Fruit fly (Drosophila melanogaster) whole organism, embryonic: ENCODE data around the gene ari-1.

Experiments used
- Ada2b ChIP-seq: fragments of 200-800 bp; sonication (Bioruptor generic); IDR thresholded peaks from 2 replicates; pipeline ENCODE4 v1.3.6; 2022; ENCODE audit warnings: missing biosample characterization, missing genetic modification characterization
- BEAF-32 ChIP-seq: fragments of 200-800 bp; sonication (Bioruptor generic); optimal IDR thresholded peaks from 3 replicates; lab custom pipeline; 2017; ENCODE audit warnings: missing biosample characterization, missing genetic modification characterization, mild to moderate bottlenecking, moderate library complexity, missing genetic modification reagents
- CG12744 ChIP-seq: fragments of 200-800 bp; sonication (Bioruptor generic); optimal IDR thresholded peaks from 2 replicates; lab custom pipeline; 2016; ENCODE audit warnings: missing biosample characterization, missing genetic modification characterization
- CG13296 ChIP-seq: fragments of 200-800 bp; sonication (Bioruptor generic); optimal IDR thresholded peaks from 3 replicates; lab custom pipeline; 2018; ENCODE audit warnings: missing biosample characterization, mild to moderate bottlenecking, missing genetic modification characterization
- CG14965 ChIP-seq: fragments of 200-800 bp; sonication (Bioruptor generic); optimal IDR thresholded peaks from 2 replicates; lab custom pipeline; 2016; ENCODE audit warnings: missing biosample characterization, missing genetic modification characterization, borderline replicate concordance
- CG15601 ChIP-seq: fragments of 200-800 bp; sonication (Bioruptor generic); optimal IDR thresholded peaks from 3 replicates; lab custom pipeline; 2019; ENCODE audit warnings: missing biosample characterization, mild to moderate bottlenecking, missing genetic modification characterization, moderate library complexity
- CG15696 ChIP-seq: fragments of 200-800 bp; sonication (Bioruptor generic); optimal IDR thresholded peaks from 2 replicates; lab custom pipeline; 2019; ENCODE audit warnings: missing biosample characterization, mild to moderate bottlenecking, missing genetic modification characterization, moderate library complexity
- CG16813 ChIP-seq: fragments of 200-800 bp; sonication (Bioruptor generic); IDR thresholded peaks from 3 replicates; pipeline ENCODE4 v1.3.6; 2022; ENCODE audit warnings: missing biosample characterization, missing genetic modification characterization; ENCODE audit not compliant: partially characterized antibody
- CG17568 ChIP-seq: fragments of 200-800 bp; sonication (Bioruptor generic); optimal IDR thresholded peaks from 2 replicates; lab custom pipeline; 2018; ENCODE audit warnings: missing biosample characterization, mild to moderate bottlenecking, missing genetic modification characterization, moderate library complexity
- CG17802 ChIP-seq: fragments of 200-800 bp; sonication (Bioruptor generic); optimal IDR thresholded peaks from 2 replicates; lab custom pipeline; 2018; ENCODE audit warnings: missing biosample characterization, mild to moderate bottlenecking, missing genetic modification characterization, moderate library complexity
- CG1832 ChIP-seq: fragments of 200-800 bp; sonication (Bioruptor generic); optimal IDR thresholded peaks from 2 replicates; lab custom pipeline; 2017; ENCODE audit warnings: missing biosample characterization, mild to moderate bottlenecking, missing genetic modification characterization, inconsistent platforms
- CG2875 ChIP-seq: fragments of 200-800 bp; sonication (Bioruptor generic); optimal IDR thresholded peaks from 2 replicates; lab custom pipeline; 2017; ENCODE audit warnings: missing biosample characterization, mild to moderate bottlenecking, missing genetic modification characterization, missing genetic modification reagents
- CG31388 ChIP-seq: fragments of 200-800 bp; sonication (Bioruptor generic); optimal IDR thresholded peaks from 2 replicates; lab custom pipeline; 2016; ENCODE audit warnings: missing biosample characterization, missing genetic modification characterization
- CG34224 ChIP-seq: fragments of 200-800 bp; sonication (Bioruptor generic); IDR thresholded peaks from 3 replicates; pipeline ENCODE4 v1.3.6; 2022; ENCODE audit warnings: missing biosample characterization, missing genetic modification characterization; ENCODE audit not compliant: partially characterized antibody
- CG3726 ChIP-seq: fragments of 200-800 bp; sonication (Bioruptor generic); IDR thresholded peaks from 3 replicates; pipeline ENCODE4, ENCODE4 v1.3.6; 2022; ENCODE audit warnings: missing biosample characterization, missing genetic modification characterization
- CG7928 ChIP-seq: fragments of 200-800 bp; sonication (Bioruptor generic); optimal IDR thresholded peaks from 2 replicates; lab custom pipeline; 2017; ENCODE audit warnings: missing biosample characterization, mild to moderate bottlenecking, missing genetic modification characterization
- CG7987 ChIP-seq: fragments of 200-800 bp; sonication (Bioruptor generic); optimal IDR thresholded peaks from 2 replicates; lab custom pipeline; 2018; ENCODE audit warnings: missing biosample characterization, mild to moderate bottlenecking, missing genetic modification characterization, moderate library complexity
- D19A ChIP-seq: fragments of 200-800 bp; optimal IDR thresholded peaks from 3 replicates; lab custom pipeline; 2019; ENCODE audit warnings: missing biosample characterization, mild to moderate bottlenecking, missing genetic modification characterization, moderate library complexity
- Dll ChIP-seq: fragments of 200-800 bp; sonication (Bioruptor generic); IDR thresholded peaks from 4 replicates; pipeline ENCODE4 v1.3.6; 2022; ENCODE audit warnings: missing biosample characterization, missing genetic modification characterization; ENCODE audit not compliant: partially characterized antibody
- Doc3 ChIP-seq: fragments of 200-800 bp; sonication (Bioruptor generic); IDR thresholded peaks from 3 replicates; pipeline ENCODE4 v1.3.6; 2022; ENCODE audit warnings: missing biosample characterization, missing genetic modification characterization; ENCODE audit not compliant: partially characterized antibody
- E2f2 ChIP-seq: fragments of 200-800 bp; sonication (Bioruptor generic); IDR thresholded peaks from 2 replicates; pipeline ENCODE4 v1.3.6; 2022; ENCODE audit warnings: missing biosample characterization, missing genetic modification characterization
- Elba2 ChIP-seq: fragments of 200-800 bp; sonication (Bioruptor generic); optimal IDR thresholded peaks from 3 replicates; lab custom pipeline; 2016; ENCODE audit warnings: missing biosample characterization, missing genetic modification characterization
- Fer1 ChIP-seq: fragments of 200-800 bp; sonication (Bioruptor generic); optimal IDR thresholded peaks from 2 replicates; lab custom pipeline; 2017; ENCODE audit warnings: missing biosample characterization, mild to moderate bottlenecking, missing genetic modification characterization
- HLH3B ChIP-seq: fragments of 200-800 bp; sonication (Bioruptor generic); IDR thresholded peaks from 2 replicates; pipeline ENCODE4 v1.3.6; 2022; ENCODE audit warnings: missing biosample characterization, missing genetic modification characterization
- HLH4C ChIP-seq: fragments of 200-800 bp; sonication (Bioruptor generic); IDR thresholded peaks from 3 replicates; pipeline ENCODE4 v1.3.6; 2022; ENCODE audit warnings: missing biosample characterization, missing genetic modification characterization; ENCODE audit not compliant: partially characterized antibody
- Mad ChIP-seq: fragments of 200-800 bp; sonication (Bioruptor generic); optimal IDR thresholded peaks from 2 replicates; lab custom pipeline; 2016; ENCODE audit warnings: missing biosample characterization, missing genetic modification characterization
- Med ChIP-seq: fragments of 200-800 bp; sonication (Bioruptor generic); peaks from one replicate; lab custom pipeline; 2016; ENCODE audit warnings: missing biosample characterization, missing genetic modification characterization, mild to moderate bottlenecking, inconsistent platforms, moderate library complexity
- Mrtf ChIP-seq: fragments of 200-800 bp; sonication (Bioruptor generic); IDR thresholded peaks from 3 replicates; pipeline ENCODE4 v1.3.6; 2022; ENCODE audit warnings: missing biosample characterization, missing genetic modification characterization
- Six4 ChIP-seq: fragments of 200-800 bp; sonication (Bioruptor generic); optimal IDR thresholded peaks from 2 replicates; lab custom pipeline; 2016; ENCODE audit warnings: missing biosample characterization, missing genetic modification characterization
- Spps ChIP-seq: fragments of 200-800 bp; sonication (Bioruptor generic); optimal IDR thresholded peaks from 2 replicates; lab custom pipeline; 2018; ENCODE audit warnings: missing biosample characterization, mild to moderate bottlenecking, missing genetic modification characterization
- Stat92E ChIP-seq, 3 experiments: fragments of >200 bp in 2 of 3; fragments of 200-800 bp in 1 of 3; sonication (Bioruptor generic) in 1 of 3; optimal IDR thresholded peaks; 2 replicates each; lab custom pipeline; 2017 to 2019; ENCODE audit warnings: missing biosample characterization in 3 of 3, missing genetic modification characterization in 3 of 3, mild to moderate bottlenecking in 1 of 3, moderate library complexity in 1 of 3
- dm ChIP-seq: fragments of 200-800 bp; sonication (Bioruptor generic); optimal IDR thresholded peaks from 3 replicates; lab custom pipeline; 2016; ENCODE audit warnings: missing biosample characterization, missing genetic modification characterization
- dysf ChIP-seq: fragments of 200-800 bp; sonication (Bioruptor generic); IDR thresholded peaks from 3 replicates; pipeline ENCODE4 v1.3.6; 2022; ENCODE audit warnings: missing biosample characterization, missing genetic modification characterization
- ems ChIP-seq: fragments of 200-800 bp; sonication (Bioruptor generic); optimal IDR thresholded peaks from 3 replicates; lab custom pipeline; 2016; ENCODE audit warnings: missing biosample characterization, missing genetic modification characterization
- esg ChIP-seq: fragments of 200-800 bp; sonication (Bioruptor generic); conservative IDR thresholded peaks from 2 replicates; pipeline ENCODE4 v1.3.6; 2022; ENCODE audit warnings: missing biosample characterization, missing genetic modification characterization
- fd96Cb ChIP-seq: fragments of 200-800 bp; sonication (Bioruptor generic); optimal IDR thresholded peaks from 2 replicates; lab custom pipeline; 2018; ENCODE audit warnings: missing biosample characterization, mild to moderate bottlenecking, missing genetic modification characterization, moderate library complexity
- gce ChIP-seq: fragments of 200-800 bp; sonication (Bioruptor generic); IDR thresholded peaks from 3 replicates; pipeline ENCODE4 v1.3.6; 2022; ENCODE audit warnings: missing biosample characterization, missing genetic modification characterization
- hb ChIP-seq: fragments of 200-800 bp; sonication (Bioruptor generic); IDR thresholded peaks from 3 replicates; pipeline ENCODE4 v1.3.6; 2022; ENCODE audit warnings: missing biosample characterization, missing genetic modification characterization; ENCODE audit not compliant: partially characterized antibody
- maf-S ChIP-seq: fragments of 200-800 bp; sonication (Bioruptor generic); optimal IDR thresholded peaks from 2 replicates; lab custom pipeline; 2016; ENCODE audit warnings: missing biosample characterization, missing genetic modification characterization
- nerfin-2 ChIP-seq: fragments of 200-800 bp; sonication (Bioruptor generic); IDR thresholded peaks from 2 replicates; pipeline ENCODE4 v1.3.6; 2022; ENCODE audit warnings: missing biosample characterization, missing genetic modification characterization; ENCODE audit not compliant: partially characterized antibody
- prd ChIP-seq, 3 experiments: fragments of >200 bp in 2 of 3; fragments of 200-800 bp in 1 of 3; sonication (Bioruptor generic) in 1 of 3; optimal IDR thresholded peaks in 2 of 3; IDR thresholded peaks in 1 of 3; 2 replicates in 2 of 3; 3 replicates in 1 of 3; pipeline versions ENCODE4 v1.3.6 to Lab custom; 2017 to 2022; ENCODE audit warnings: missing biosample characterization in 1 of 3, missing genetic modification characterization in 1 of 3
- pum ChIP-seq: fragments of 200-800 bp; sonication (Bioruptor generic); optimal IDR thresholded peaks from 2 replicates; lab custom pipeline; 2016; ENCODE audit warnings: missing biosample characterization, missing genetic modification characterization
- sob ChIP-seq: fragments of 200-800 bp; sonication (Bioruptor generic); IDR thresholded peaks from 2 replicates; pipeline ENCODE4 v1.3.6; 2022; ENCODE audit warnings: missing biosample characterization, missing genetic modification characterization
- tio ChIP-seq: fragments of 200-800 bp; sonication (Bioruptor generic); optimal IDR thresholded peaks from 2 replicates; lab custom pipeline; 2017; ENCODE audit warnings: missing biosample characterization, missing genetic modification characterization, inconsistent platforms
- vnd ChIP-seq: fragments of 200-800 bp; sonication (Bioruptor generic); IDR thresholded peaks from 3 replicates; pipeline ENCODE4 v1.3.6; 2022; ENCODE audit warnings: missing biosample characterization, missing genetic modification characterization; ENCODE audit not compliant: partially characterized antibody
- wdn ChIP-seq: fragments of 200-800 bp; sonication (Bioruptor generic); IDR thresholded peaks from 2 replicates; pipeline ENCODE4 v1.3.6; 2022; ENCODE audit warnings: missing biosample characterization, missing genetic modification characterization
- zen2 ChIP-seq: fragments of 200-800 bp; sonication (Bioruptor generic); IDR thresholded peaks from 3 replicates; pipeline ENCODE4 v1.3.6; 2022; ENCODE audit warnings: missing biosample characterization, missing genetic modification characterization; ENCODE audit not compliant: partially characterized antibody

ari-1 gene

dm6 chrX:18106686-18107085, 30.9 kb downstream of the ari-1 start:
- 0 out of 3 replicates have a peak, but pooled peaks have one; percentile 9 for TF ChIP-seq CG34224 (GFP tag; lab: Robert Waterston, UW)
- no peak for TF ChIP-seq Doc3 (GFP tag; lab: Robert Waterston, UW)
- TF ChIP-seq E2f2 (GFP tag; lab: Robert Waterston, UW) = 0 out of 2 replicates have a peak, but pooled peaks have one; percentile 21
- no peak for TF ChIP-seq esg
- TF ChIP-seq HLH4C (GFP tag; lab: Robert Waterston, UW) = peak; percentile 47; the same call in 1 of the 3 replicates
- no peak for TF ChIP-seq wdn (GFP tag; lab: Robert Waterston, UW)
- peak; percentile 58; the same call in 1 of the 2 replicates for TF ChIP-seq nerfin-2 (GFP tag; lab: Robert Waterston, UW)
- no peak for TF ChIP-seq dm
- TF ChIP-seq CG7987 (GFP tag; lab: Kevin White, UChicago) = no peak
- TF ChIP-seq Stat92E (GFP tag; optimal IDR thresholded peaks at IDR 0.05; lab: Kevin White, UChicago) = no peak
- TF ChIP-seq Dll = peak; percentile 20; the same call in 1 of the 4 replicates
- peak; percentile 7 for TF ChIP-seq BEAF-32 (GFP tag; lab: Kevin White, UChicago)
- TF ChIP-seq sob = no peak
- TF ChIP-seq Med = peak; percentile 10
- no peak for TF ChIP-seq maf-S (GFP tag; lab: Kevin White, UChicago)
- peak; percentile 53; the same call in 1 of the 3 replicates for TF ChIP-seq hb
- no peak for TF ChIP-seq CG15601 (tag; lab: Kevin White, UChicago)
- TF ChIP-seq fd96Cb = no peak
- TF ChIP-seq CG2875 (GFP tag; lab: Kevin White, UChicago) = no peak
- no peak for TF ChIP-seq Six4 (GFP tag; lab: Kevin White, UChicago)
- TF ChIP-seq CG16813 (GFP tag; lab: Robert Waterston, UW) = peak; percentile 31; the same call in 1 of the 3 replicates

- TF ChIP-seq CG7928 (GFP tag; lab: Kevin White, UChicago) = no peak
- no peak for TF ChIP-seq Mad (GFP tag; lab: Kevin White, UChicago)
- TF ChIP-seq CG1832 (GFP tag; lab: Kevin White, UChicago) = no peak
- no peak for TF ChIP-seq Elba2 (GFP tag; lab: Kevin White, UChicago)
- no peak for TF ChIP-seq Mrtf (GFP tag; lab: Robert Waterston, UW)
- TF ChIP-seq D19A = no peak
- TF ChIP-seq pum (GFP tag; lab: Kevin White, UChicago) = no peak
- TF ChIP-seq ems (GFP tag; lab: Kevin White, UChicago) = no peak
- no peak for TF ChIP-seq tio
These were observed 34.2 kb downstream of the ari-1 start, which contains the start of gene CG7135 for dm6 chrX:18103353-18103752. TSS of gene CG7135 (plus strand) at chrX:18103653.

dm6 chrX:18101778-18102177, 35.8 kb downstream of the ari-1 start, which contains the start of gene Taf8:
TSS of gene Taf8 (plus strand) at chrX:18101970.
- no peak for TF ChIP-seq CG17568 (GFP tag; lab: Kevin White, UChicago)
- no peak for TF ChIP-seq Fer1
- no peak for TF ChIP-seq CG12744 (GFP tag; lab: Kevin White, UChicago)
- no peak for TF ChIP-seq CG3726 (GFP tag; lab: Robert Waterston, UW)
- TF ChIP-seq HLH3B = no peak
- no peak for TF ChIP-seq CG31388 (GFP tag; lab: Kevin White, UChicago)
- no peak for TF ChIP-seq CG17802
- TF ChIP-seq prd (optimal IDR thresholded peaks at IDR 0.05; lab: Kevin White, UChicago) = no peak
- TF ChIP-seq prd (GFP tag; IDR thresholded peaks at IDR 0.05; lab: Robert Waterston, UW) = peak; percentile 31; the same call in 1 of the 3 replicates
- no peak for TF ChIP-seq gce (GFP tag; lab: Robert Waterston, UW)
- TF ChIP-seq Ada2b = no peak
- peak; percentile 62 for TF ChIP-seq vnd (GFP tag; lab: Robert Waterston, UW)
- peak; percentile 51; the same call in 2 of the 3 replicates for TF ChIP-seq zen2 (GFP tag; lab: Robert Waterston, UW)
- TF ChIP-seq hb = peak; percentile 54; the same call in 1 of the 3 replicates
- TF ChIP-seq Spps (tag; lab: Kevin White, UChicago) = no peak
- no peak for TF ChIP-seq dysf (GFP tag; lab: Robert Waterston, UW)
- no peak for TF ChIP-seq CG15696 (tag; lab: Kevin White, UChicago)
- no peak for TF ChIP-seq Six4 (GFP tag; lab: Kevin White, UChicago)
- no peak for TF ChIP-seq CG13296 (GFP tag; lab: Kevin White, UChicago)
- no peak for TF ChIP-seq CG14965 (GFP tag; lab: Kevin White, UChicago)
